Worm (Caenorhabditis elegans) whole organism, L4 larva: ENCODE results near the gene ceh-90.

Source experiments
- ceh-44 ChIP-seq: fragments of 200-800 bp; sonication (Bioruptor generic); IDR thresholded peaks from 2 replicates; pipeline ENCODE4 v1.3.6; 2022; ENCODE audit warnings: missing genetic modification reagents, missing genetic modification characterization, missing compliant biosample characterization
- daf-12 ChIP-seq: fragments of 150-350 bp; optimal IDR thresholded peaks from 2 replicates; lab custom pipeline; 2014; ENCODE audit warnings: missing biosample characterization, missing genetic modification reagents, missing genetic modification characterization
- dve-1 ChIP-seq: sonication (generic microtip); optimal IDR thresholded peaks from 2 replicates; lab custom pipeline; 2017; ENCODE audit warnings: antibody characterized with exemption, mild to moderate bottlenecking, missing genetic modification characterization, missing compliant biosample characterization; ENCODE audit not compliant: insufficient read depth
- lin-29 ChIP-seq: fragments of 200-800 bp; sonication (Bioruptor generic); IDR thresholded peaks from 2 replicates; pipeline ENCODE4 v1.3.6; 2022; ENCODE audit warnings: missing genetic modification reagents, missing genetic modification characterization, missing compliant biosample characterization

DNA sequence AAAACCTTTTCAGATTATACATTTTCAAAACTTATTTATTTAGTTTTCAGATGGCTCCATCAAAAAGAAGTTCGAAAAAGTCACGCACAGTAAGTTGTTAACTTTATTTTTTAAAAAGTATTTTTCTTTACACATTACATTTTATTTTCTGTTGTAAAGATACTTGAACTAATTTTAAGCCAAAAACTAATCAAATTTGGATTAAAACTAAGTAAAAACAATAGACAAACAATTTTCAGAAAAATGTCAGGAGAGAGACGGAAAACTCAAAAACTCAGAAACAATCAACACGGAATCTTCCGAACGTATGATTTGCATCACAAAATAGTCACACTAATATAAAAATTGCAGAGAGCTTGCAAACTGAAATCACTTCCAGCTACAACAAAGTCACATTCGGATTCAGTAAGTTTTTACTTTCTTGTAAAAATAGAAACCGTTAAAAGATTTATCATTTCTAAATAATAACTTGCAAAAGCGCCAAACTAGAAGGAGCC is 14.9 kb downstream of the ceh-90 start, which contains the start of gene ceh-89:
- TF ChIP-seq daf-12 (no peak), dve-1 (tag; lab: Kevin White, UChicago) (no peak), ceh-44 (GFP tag; lab: Robert Waterston, UW) (no peak), lin-29 (no peak)
